Fruit fly (Drosophila melanogaster): Measurements from ENCODE around the gene Nprl2.

dm6 chrX:16923503-16923902 lies 39.3 kb upstream of the Nprl2 start:
- TF ChIP-seq toe (GFP tag; optimal IDR thresholded peaks at IDR 0.05) (no peak), CG11617 (GFP tag; optimal IDR thresholded peaks at IDR 0.05) (no peak)
